Fruit fly (Drosophila melanogaster): ENCODE measurements around the gene CG14020.
A peak's percentile ranks its signal among the peaks of the same experiment; 100 is the strongest.

The CG14020 gene

dm6 chr2L:5542944-5543515, 25.5 kb downstream of the CG14020 start:
- TF ChIP-seq Hr83 (GFP tag; optimal IDR thresholded peaks at IDR 0.05; ENCODE audit: poor library complexity, severe bottlenecking), result peak; percentile 43
- TF ChIP-seq Rel (GFP tag; optimal IDR thresholded peaks at IDR 0.05), result no peak
- TF ChIP-seq Rel (tag; optimal IDR thresholded peaks at IDR 0.05), result peak; percentile 3
- peak; percentile 57 for TF ChIP-seq rgr (GFP tag; optimal IDR thresholded peaks at IDR 0.05)
- TF ChIP-seq Jra (GFP tag; optimal IDR thresholded peaks at IDR 0.05), result no peak
- no peak for TF ChIP-seq Vsx2 (GFP tag; optimal IDR thresholded peaks at IDR 0.05; ENCODE audit: partially characterized antibody)
- TF ChIP-seq usp (GFP tag; optimal IDR thresholded peaks at IDR 0.05), result no peak
- TF ChIP-seq Mio (GFP tag; optimal IDR thresholded peaks at IDR 0.05), result no peak
- TF ChIP-seq dl (GFP tag; optimal IDR thresholded peaks at IDR 0.05; ENCODE audit: insufficient read depth in 1 of 2, partially characterized antibody in 2 of 2), result peak in 1 of 2 experiments; percentile 0
- no peak for TF ChIP-seq woc (GFP tag; optimal IDR thresholded peaks at IDR 0.05)
- peak; percentile 7 for TF ChIP-seq br (GFP tag; optimal IDR thresholded peaks at IDR 0.05)
- TF ChIP-seq Dif (GFP tag; optimal IDR thresholded peaks at IDR 0.05; ENCODE audit: partially characterized antibody), result peak; percentile 81
- peak; percentile 40 for TF ChIP-seq ey (GFP tag; optimal IDR thresholded peaks at IDR 0.05)
- no peak for TF ChIP-seq fru (GFP tag; optimal IDR thresholded peaks at IDR 0.05)
- TF ChIP-seq sv (GFP tag; optimal IDR thresholded peaks at IDR 0.05), result no peak
- no peak for TF ChIP-seq dsf (GFP tag; optimal IDR thresholded peaks at IDR 0.05; ENCODE audit: borderline replicate concordance)
- TF ChIP-seq Dfd (GFP tag; optimal IDR thresholded peaks at IDR 0.05), result peak; percentile 98
- TF ChIP-seq tai (GFP tag; optimal IDR thresholded peaks at IDR 0.05), result no peak
- TF ChIP-seq foxo (GFP tag; optimal IDR thresholded peaks at IDR 0.05), result peak; percentile 14 to 68
- TF ChIP-seq psq (GFP tag; optimal IDR thresholded peaks at IDR 0.05), result peak; percentile 77
- peak; percentile 56 for TF ChIP-seq h (GFP tag; optimal IDR thresholded peaks at IDR 0.05)
- TF ChIP-seq Hr78 (GFP tag; optimal IDR thresholded peaks at IDR 0.05), result no peak
- TF ChIP-seq Myc (optimal IDR thresholded peaks at IDR 0.05), result peak; percentile 4
- peak; percentile 19 for TF ChIP-seq Sp1 (GFP tag; optimal IDR thresholded peaks at IDR 0.05)
- TF ChIP-seq sage (GFP tag; optimal IDR thresholded peaks at IDR 0.05), result no peak
- TF ChIP-seq CG9705 (GFP tag; optimal IDR thresholded peaks at IDR 0.05), result no peak
- TF ChIP-seq lola (GFP tag; optimal IDR thresholded peaks at IDR 0.05), result no peak
- peak; percentile 45 for TF ChIP-seq OdsH (GFP tag; optimal IDR thresholded peaks at IDR 0.05)
- TF ChIP-seq HLH106 (tag; optimal IDR thresholded peaks at IDR 0.05), result peak; percentile 37

DNA sequence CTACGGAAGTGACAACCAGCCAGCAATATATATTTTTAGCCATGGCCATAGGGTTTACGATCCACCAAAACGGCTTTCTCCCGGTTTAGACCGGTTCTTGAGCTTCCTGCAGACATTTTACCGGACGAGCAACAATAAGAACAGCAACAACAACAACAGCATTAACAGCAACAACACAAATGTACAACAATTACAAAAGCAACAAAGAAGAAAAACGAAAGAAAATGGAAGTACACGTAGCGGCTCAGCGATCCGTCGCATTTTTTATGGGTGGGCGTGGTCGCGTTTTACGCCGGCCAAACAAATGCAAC, 28.6 kb downstream of the CG14020 start:
- TF ChIP-seq Rel (GFP tag; optimal IDR thresholded peaks at IDR 0.05) (no peak), Rel (tag; optimal IDR thresholded peaks at IDR 0.05) (peak; percentile 41), psq (GFP tag; optimal IDR thresholded peaks at IDR 0.05) (no peak)

DNA sequence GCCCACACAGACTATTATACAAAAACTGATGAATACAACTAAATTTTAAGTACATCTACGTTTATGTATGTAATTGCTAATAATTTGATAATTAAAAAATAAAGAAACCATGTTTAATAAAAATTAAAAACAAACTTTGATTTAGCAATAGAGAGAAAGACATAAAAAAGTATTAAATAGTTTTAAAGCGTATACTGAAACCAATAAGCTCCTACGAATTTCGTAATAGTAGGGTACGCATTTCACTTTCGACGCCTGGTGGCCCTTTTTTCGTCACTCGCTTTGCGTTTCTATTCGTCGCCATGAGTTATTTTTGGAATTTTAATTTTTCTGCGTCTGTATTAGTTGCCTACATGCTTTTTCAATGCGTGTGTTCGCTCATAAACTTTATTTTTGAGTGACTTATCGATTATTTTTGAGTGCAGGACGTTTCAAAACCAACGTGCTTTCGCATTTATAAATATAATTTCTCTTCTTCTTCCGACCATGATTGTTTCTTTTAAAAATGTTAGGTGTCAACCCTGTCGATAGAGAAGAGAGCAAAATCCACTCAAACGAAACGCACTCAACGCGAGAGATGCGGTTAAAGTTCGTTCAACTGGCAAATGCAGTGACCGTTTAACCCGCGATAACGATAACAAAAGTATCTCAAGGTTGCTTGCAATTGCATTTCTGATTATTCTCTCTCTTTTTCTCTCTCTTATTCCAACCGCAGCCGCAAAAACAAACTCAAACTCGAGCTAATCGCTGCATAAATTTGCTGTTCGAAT, 29.2 kb downstream of the CG14020 start, which contains the start of gene Oscillin:
Gene Oscillin (plus strand): TSS at position 569 of the 770 bp plus-strand sequence.
- TF ChIP-seq woc (GFP tag; optimal IDR thresholded peaks at IDR 0.05) (peak; percentile 71), Myc (optimal IDR thresholded peaks at IDR 0.05) (no peak), dl (GFP tag; optimal IDR thresholded peaks at IDR 0.05; ENCODE audit: insufficient read depth in 1 of 2, partially characterized antibody in 2 of 2) (peak in 1 of 2 experiments; percentile 18), fru (GFP tag; optimal IDR thresholded peaks at IDR 0.05) (peak; percentile 48), pan (optimal IDR thresholded peaks at IDR 0.05) (no peak), CG9705 (GFP tag; optimal IDR thresholded peaks at IDR 0.05) (peak; percentile 3), Sp1 (GFP tag; optimal IDR thresholded peaks at IDR 0.05) (no peak), br (GFP tag; optimal IDR thresholded peaks at IDR 0.05) (peak; percentile 26), psq (GFP tag; optimal IDR thresholded peaks at IDR 0.05) (peak; percentile 90), dsf (GFP tag; optimal IDR thresholded peaks at IDR 0.05; ENCODE audit: borderline replicate concordance) (no peak), Hnf4 (GFP tag; optimal IDR thresholded peaks at IDR 0.05) (peak; percentile 14), foxo (GFP tag; optimal IDR thresholded peaks at IDR 0.05) (peak in 1 of 2 experiments; percentile 70), tai (GFP tag; optimal IDR thresholded peaks at IDR 0.05) (no peak), CG32264 (GFP tag; optimal IDR thresholded peaks at IDR 0.05) (no peak), ey (GFP tag; optimal IDR thresholded peaks at IDR 0.05) (peak; percentile 28), Mio (GFP tag; optimal IDR thresholded peaks at IDR 0.05) (no peak), Dfd (GFP tag; optimal IDR thresholded peaks at IDR 0.05) (no peak), Abd-B (GFP tag; optimal IDR thresholded peaks at IDR 0.05) (no peak), GATAd (GFP tag; optimal IDR thresholded peaks at IDR 0.05) (no peak), usp (GFP tag; optimal IDR thresholded peaks at IDR 0.05) (no peak), sv (GFP tag; optimal IDR thresholded peaks at IDR 0.05) (peak; percentile 78), sage (GFP tag; optimal IDR thresholded peaks at IDR 0.05) (peak; percentile 12), Jra (GFP tag; optimal IDR thresholded peaks at IDR 0.05) (no peak), Hr78 (GFP tag; optimal IDR thresholded peaks at IDR 0.05) (no peak), brk (GFP tag; optimal IDR thresholded peaks at IDR 0.05) (peak; percentile 61), Rel (GFP tag; optimal IDR thresholded peaks at IDR 0.05) (no peak), Rel (tag; optimal IDR thresholded peaks at IDR 0.05) (no peak), rgr (GFP tag; optimal IDR thresholded peaks at IDR 0.05) (peak; percentile 31), Dif (GFP tag; optimal IDR thresholded peaks at IDR 0.05; ENCODE audit: partially characterized antibody) (no peak), jim (GFP tag; optimal IDR thresholded peaks at IDR 0.05) (no peak), N (GFP tag; optimal IDR thresholded peaks at IDR 0.05) (no peak), OdsH (GFP tag; optimal IDR thresholded peaks at IDR 0.05) (peak; percentile 20), Vsx2 (GFP tag; optimal IDR thresholded peaks at IDR 0.05; ENCODE audit: partially characterized antibody) (peak; percentile 56), HLH106 (tag; optimal IDR thresholded peaks at IDR 0.05) (peak; percentile 76), dmrt93B (GFP tag; optimal IDR thresholded peaks at IDR 0.05) (peak; percentile 61), CrebA (GFP tag; optimal IDR thresholded peaks at IDR 0.05; ENCODE audit: borderline replicate concordance) (no peak), lola (GFP tag; optimal IDR thresholded peaks at IDR 0.05) (no peak), h (GFP tag; optimal IDR thresholded peaks at IDR 0.05) (peak; percentile 72), Hr83 (GFP tag; optimal IDR thresholded peaks at IDR 0.05; ENCODE audit: poor library complexity, severe bottlenecking) (no peak)
